Fruit fly (Drosophila melanogaster) whole organism, pupa: ENCODE results near the gene Arp10.

Experiments used
- CG10348 ChIP-seq: fragments of 200-800 bp; sonication (Bioruptor generic); IDR thresholded peaks from 2 replicates; pipeline ENCODE4 v1.3.6; 2022; ENCODE audit warnings: missing biosample characterization, missing genetic modification characterization
- CG12605 ChIP-seq: fragments of 200-800 bp; sonication (Bioruptor generic); IDR thresholded peaks from 2 replicates; pipeline ENCODE4 v1.3.6; 2022; ENCODE audit warnings: missing biosample characterization, missing genetic modification characterization
- CG13204 ChIP-seq: fragments of 200-800 bp; sonication (Bioruptor generic); optimal IDR thresholded peaks from 2 replicates; lab custom pipeline; 2018; ENCODE audit warnings: missing biosample characterization, mild to moderate bottlenecking, missing genetic modification characterization, moderate library complexity
- CG14655 ChIP-seq: fragments of 200-800 bp; sonication (Bioruptor generic); optimal IDR thresholded peaks from 3 replicates; lab custom pipeline; 2017; ENCODE audit warnings: mild to moderate bottlenecking, missing biosample characterization, missing genetic modification reagents, missing genetic modification characterization
- CG15710 ChIP-seq: fragments of 200-800 bp; sonication (Bioruptor generic); optimal IDR thresholded peaks from 2 replicates; lab custom pipeline; 2018; ENCODE audit warnings: missing biosample characterization, mild to moderate bottlenecking, missing genetic modification characterization, moderate library complexity
- CG17806 ChIP-seq: fragments of 200-800 bp; sonication (Bioruptor generic); optimal IDR thresholded peaks from 2 replicates; lab custom pipeline; 2018; ENCODE audit warnings: missing biosample characterization, mild to moderate bottlenecking, missing genetic modification characterization, moderate library complexity
- CG32121 ChIP-seq: fragments of 200-800 bp; sonication (Bioruptor generic); IDR thresholded peaks from 2 replicates; pipeline ENCODE4 v1.3.6; 2022; ENCODE audit warnings: missing biosample characterization, missing genetic modification characterization
- CG34367 ChIP-seq: fragments of 200-800 bp; sonication (Bioruptor generic); optimal IDR thresholded peaks from 2 replicates; lab custom pipeline; 2018; ENCODE audit warnings: missing biosample characterization, mild to moderate bottlenecking, missing genetic modification characterization
- CG4496 ChIP-seq: fragments of 200-800 bp; sonication (Bioruptor generic); IDR thresholded peaks from 3 replicates; pipeline ENCODE4 v1.3.6; 2022; ENCODE audit warnings: missing biosample characterization, missing genetic modification characterization
- CG8159 ChIP-seq: fragments of 200-800 bp; sonication (Bioruptor generic); optimal IDR thresholded peaks from 3 replicates; lab custom pipeline; 2018; ENCODE audit warnings: missing biosample characterization, mild to moderate bottlenecking, missing genetic modification characterization, moderate library complexity
- CG8301 ChIP-seq: fragments of 200-800 bp; sonication (Bioruptor generic); optimal IDR thresholded peaks from 2 replicates; lab custom pipeline; 2018; ENCODE audit warnings: missing biosample characterization, mild to moderate bottlenecking, missing genetic modification characterization
- CG9948 ChIP-seq: fragments of 200-800 bp; sonication (Bioruptor generic); optimal IDR thresholded peaks from 2 replicates; lab custom pipeline; 2018; ENCODE audit warnings: missing biosample characterization, mild to moderate bottlenecking, missing genetic modification characterization, moderate library complexity
- D1 ChIP-seq: fragments of 200-800 bp; sonication (Bioruptor generic); optimal IDR thresholded peaks from 2 replicates; lab custom pipeline; 2018; ENCODE audit warnings: missing biosample characterization, mild to moderate bottlenecking, missing genetic modification characterization, moderate library complexity
- EcR ChIP-seq: fragments of 200-800 bp; sonication (Bioruptor generic); optimal IDR thresholded peaks from 3 replicates; lab custom pipeline; 2019; ENCODE audit warnings: missing biosample characterization, missing genetic modification characterization, mild to moderate bottlenecking, moderate library complexity, missing genetic modification reagents
- Ets98B ChIP-seq: fragments of 200-800 bp; sonication (Bioruptor generic); IDR thresholded peaks from 2 replicates; pipeline ENCODE4 v1.3.6; 2022; ENCODE audit warnings: missing biosample characterization, missing genetic modification characterization
- Pif1A ChIP-seq: fragments of 200-800 bp; sonication (Bioruptor generic); optimal IDR thresholded peaks from 3 replicates; lab custom pipeline; 2016; ENCODE audit warnings: missing biosample characterization, missing genetic modification characterization
- Pif1B ChIP-seq: fragments of 200-800 bp; sonication (Bioruptor generic); optimal IDR thresholded peaks from 3 replicates; lab custom pipeline; 2016; ENCODE audit warnings: missing biosample characterization, missing genetic modification characterization
- Snoo ChIP-seq: fragments of 200-800 bp; sonication (Bioruptor generic); optimal IDR thresholded peaks from 3 replicates; lab custom pipeline; 2017; ENCODE audit warnings: missing biosample characterization, mild to moderate bottlenecking, missing genetic modification characterization, inconsistent platforms
- fd96Ca ChIP-seq: fragments of 200-800 bp; sonication (Bioruptor generic); IDR thresholded peaks from 3 replicates; pipeline ENCODE4 v1.3.6; 2022; ENCODE audit warnings: missing biosample characterization, missing genetic modification characterization
- gl ChIP-seq: fragments of 200-800 bp; sonication (Bioruptor generic); optimal IDR thresholded peaks from 2 replicates; lab custom pipeline; 2018; ENCODE audit warnings: missing biosample characterization, mild to moderate bottlenecking, missing genetic modification characterization
- rn ChIP-seq: fragments of 200-800 bp; sonication (Bioruptor generic); IDR thresholded peaks from 2 replicates; pipeline ENCODE4 v1.3.6; 2022; ENCODE audit warnings: missing biosample characterization, missing genetic modification characterization

Gene Arp10

dm6 chrX:19667444-19668104, 21.6 kb upstream of the Arp10 start:
- TF ChIP-seq CG8301 (tag; lab: Kevin White, UChicago): no peak
- TF ChIP-seq CG32121 (GFP tag; lab: Robert Waterston, UW): no peak
- no peak for TF ChIP-seq Ets98B
- no peak for TF ChIP-seq CG12605 (GFP tag; lab: Robert Waterston, UW)
- TF ChIP-seq CG34367 (tag; lab: Kevin White, UChicago): no peak
- TF ChIP-seq EcR (GFP tag; lab: Kevin White, UChicago): no peak
- TF ChIP-seq CG10348 (GFP tag; lab: Robert Waterston, UW): no peak
- TF ChIP-seq CG17806 (tag; lab: Kevin White, UChicago): no peak
- TF ChIP-seq Pif1A (GFP tag; lab: Kevin White, UChicago): no peak
- no peak for TF ChIP-seq CG9948 (tag; lab: Kevin White, UChicago)
- TF ChIP-seq CG8159 (tag; lab: Kevin White, UChicago): no peak
- no peak for TF ChIP-seq CG13204 (GFP tag; lab: Kevin White, UChicago)
- TF ChIP-seq CG14655: no peak
- TF ChIP-seq D1: no peak
- TF ChIP-seq Pif1B (GFP tag; lab: Kevin White, UChicago): no peak
- no peak for TF ChIP-seq gl (tag; lab: Kevin White, UChicago)
- TF ChIP-seq CG4496 (GFP tag; lab: Robert Waterston, UW): no peak
- TF ChIP-seq, all 21 proteins: peak for 0

- TF ChIP-seq CG4496 (GFP tag; lab: Robert Waterston, UW) (peak; percentile 75), Ets98B (peak; percentile 72), gl (tag; lab: Kevin White, UChicago) (no peak), CG32121 (GFP tag; lab: Robert Waterston, UW) (peak; percentile 25; the same call in 1 of the 2 replicates), rn (GFP tag; lab: Robert Waterston, UW) (0 out of 2 replicates have a peak, but pooled peaks have one; percentile 34), CG8301 (tag; lab: Kevin White, UChicago) (peak; percentile 36), CG9948 (tag; lab: Kevin White, UChicago) (peak; percentile 26), CG34367 (tag; lab: Kevin White, UChicago) (peak; percentile 29), Pif1B (GFP tag; lab: Kevin White, UChicago) (peak; percentile 14), CG8159 (tag; lab: Kevin White, UChicago) (peak; percentile 45), Snoo (tag; lab: Kevin White, UChicago) (peak; percentile 40), D1 (no peak), CG10348 (GFP tag; lab: Robert Waterston, UW) (no peak), CG12605 (GFP tag; lab: Robert Waterston, UW) (no peak), fd96Ca (GFP tag; lab: Robert Waterston, UW) (peak; percentile 74), CG17806 (tag; lab: Kevin White, UChicago) (peak; percentile 38), CG15710 (tag; lab: Kevin White, UChicago) (peak; percentile 36), CG14655 (peak; percentile 52), Pif1A (GFP tag; lab: Kevin White, UChicago) (peak; percentile 67), EcR (GFP tag; lab: Kevin White, UChicago) (peak; percentile 28), CG13204 (GFP tag; lab: Kevin White, UChicago) (peak; percentile 95)
Observed at dm6 chrX:19666991-19667409, 21.0 kb upstream of the Arp10 start, which contains the start of gene Zw. Zw (plus strand) TSS chrX:19667252.

- TF ChIP-seq CG4496 (GFP tag; lab: Robert Waterston, UW): peak; percentile 72
- TF ChIP-seq Pif1A (GFP tag; lab: Kevin White, UChicago): no peak
- TF ChIP-seq rn (GFP tag; lab: Robert Waterston, UW): 0 out of 2 replicates have a peak, but pooled peaks have one; percentile 27
- TF ChIP-seq CG8159 (tag; lab: Kevin White, UChicago): peak; percentile 32
- peak; percentile 15 for TF ChIP-seq CG15710 (tag; lab: Kevin White, UChicago)
- TF ChIP-seq Ets98B: peak; percentile 61; the same call in 1 of the 2 replicates
- no peak for TF ChIP-seq gl (tag; lab: Kevin White, UChicago)
- no peak for TF ChIP-seq CG10348 (GFP tag; lab: Robert Waterston, UW)
- peak; percentile 11 for TF ChIP-seq CG8301 (tag; lab: Kevin White, UChicago)
- peak; percentile 36 for TF ChIP-seq CG14655
- peak; percentile 74 for TF ChIP-seq fd96Ca (GFP tag; lab: Robert Waterston, UW)
- TF ChIP-seq CG34367 (tag; lab: Kevin White, UChicago): no peak
- peak; percentile 6 for TF ChIP-seq Pif1B (GFP tag; lab: Kevin White, UChicago)
- TF ChIP-seq CG9948 (tag; lab: Kevin White, UChicago): no peak
- peak; percentile 43 for TF ChIP-seq Snoo (tag; lab: Kevin White, UChicago)
- TF ChIP-seq CG32121 (GFP tag; lab: Robert Waterston, UW): peak; percentile 48; the same call in 1 of the 2 replicates
- peak; percentile 46 for TF ChIP-seq EcR (GFP tag; lab: Kevin White, UChicago)
- TF ChIP-seq CG17806 (tag; lab: Kevin White, UChicago): no peak
- TF ChIP-seq CG13204 (GFP tag; lab: Kevin White, UChicago): peak; percentile 77
- TF ChIP-seq CG12605 (GFP tag; lab: Robert Waterston, UW): peak; percentile 50
- TF ChIP-seq D1: no peak
Observed at dm6 chrX:19665684-19666141, 19.7 kb upstream of the Arp10 start.

dm6 chrX:19663859-19664728, 18.1 kb upstream of the Arp10 start, which contains the start of the genes CG14223 and Ssu72:
CG14223 (minus strand) TSS chrX:19663971.
Ssu72 (plus strand) TSS chrX:19664561.
- no peak for TF ChIP-seq gl (tag; lab: Kevin White, UChicago)
- TF ChIP-seq CG8301 (tag; lab: Kevin White, UChicago): no peak
- TF ChIP-seq CG8159 (tag; lab: Kevin White, UChicago): no peak
- TF ChIP-seq CG32121 (GFP tag; lab: Robert Waterston, UW): no peak
- TF ChIP-seq CG9948 (tag; lab: Kevin White, UChicago): no peak
- TF ChIP-seq CG34367 (tag; lab: Kevin White, UChicago): no peak
- no peak for TF ChIP-seq CG13204 (GFP tag; lab: Kevin White, UChicago)
- TF ChIP-seq Pif1B (GFP tag; lab: Kevin White, UChicago): no peak
- no peak for TF ChIP-seq CG15710 (tag; lab: Kevin White, UChicago)
- TF ChIP-seq CG17806 (tag; lab: Kevin White, UChicago): no peak
- TF ChIP-seq CG4496 (GFP tag; lab: Robert Waterston, UW): no peak
- no peak for TF ChIP-seq Pif1A (GFP tag; lab: Kevin White, UChicago)
